Worm (Caenorhabditis elegans) whole organism, L4/young adult: Measurements from ENCODE around the gene ddb-1.

Source experiments
- W03F9.2 ChIP-seq: fragments of 150-350 bp; optimal IDR thresholded peaks from 2 replicates; lab custom pipeline; 2014; ENCODE audit warnings: missing biosample characterization, missing genetic modification characterization
- dao-5 ChIP-seq: sonication (generic microtip); optimal IDR thresholded peaks from 2 replicates; lab custom pipeline; 2016; ENCODE audit warnings: missing genotype, missing genetic modification characterization, moderate library complexity, missing compliant biosample characterization
- him-1 ChIP-seq: sonication (generic microtip); optimal IDR thresholded peaks from 2 replicates; lab custom pipeline; 2016; ENCODE audit warnings: missing genotype, missing genetic modification reagents, missing genetic modification characterization, missing compliant biosample characterization

ddb-1 gene

DNA sequence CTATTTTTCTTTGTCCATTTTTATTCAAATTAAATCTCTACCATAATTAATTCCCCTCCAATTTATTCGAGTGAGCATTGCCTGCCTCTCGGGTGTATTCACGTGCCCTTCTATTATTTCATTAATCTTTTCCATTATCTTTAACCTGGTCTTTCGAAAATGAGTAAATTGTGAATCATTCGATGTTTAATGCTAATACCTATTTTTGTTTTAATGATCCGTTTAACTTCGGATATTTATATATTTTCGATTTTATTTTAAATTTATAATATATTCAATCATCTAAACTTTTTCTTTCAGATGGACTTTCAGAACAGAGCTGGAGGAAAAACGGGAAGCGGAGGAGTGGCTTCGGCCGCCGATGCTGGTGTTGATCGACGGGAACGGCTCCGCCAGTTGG lies 36.8 kb downstream of the ddb-1 start, which contains the start of gene repo-1:
Gene repo-1 (plus strand): TSS at position 301 of the 400 bp plus-strand sequence.
- TF ChIP-seq him-1 (tag; lab: Kevin White, UChicago) (no peak), W03F9.2 (tag; lab: Kevin White, UChicago) (no peak), dao-5 (no peak)

DNA sequence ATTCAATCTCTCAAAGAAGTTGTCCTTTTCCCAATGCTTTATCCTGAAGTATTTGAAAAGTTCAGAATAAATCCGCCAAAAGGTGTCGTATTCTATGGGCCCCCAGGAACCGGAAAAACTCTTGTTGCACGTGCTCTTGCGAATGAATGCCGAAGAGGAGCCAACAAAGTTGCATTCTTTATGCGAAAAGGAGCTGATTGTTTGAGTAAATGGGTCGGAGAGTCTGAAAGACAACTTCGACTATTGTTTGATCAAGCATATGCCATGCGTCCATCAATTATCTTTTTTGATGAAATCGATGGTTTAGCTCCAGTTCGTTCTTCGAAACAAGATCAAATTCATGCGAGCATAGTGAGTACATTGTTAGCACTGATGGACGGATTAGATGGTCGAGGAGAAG lies 40.2 kb downstream of the ddb-1 start:
- TF ChIP-seq dao-5 (no peak), W03F9.2 (tag; lab: Kevin White, UChicago) (no peak), him-1 (tag; lab: Kevin White, UChicago) (no peak)

DNA sequence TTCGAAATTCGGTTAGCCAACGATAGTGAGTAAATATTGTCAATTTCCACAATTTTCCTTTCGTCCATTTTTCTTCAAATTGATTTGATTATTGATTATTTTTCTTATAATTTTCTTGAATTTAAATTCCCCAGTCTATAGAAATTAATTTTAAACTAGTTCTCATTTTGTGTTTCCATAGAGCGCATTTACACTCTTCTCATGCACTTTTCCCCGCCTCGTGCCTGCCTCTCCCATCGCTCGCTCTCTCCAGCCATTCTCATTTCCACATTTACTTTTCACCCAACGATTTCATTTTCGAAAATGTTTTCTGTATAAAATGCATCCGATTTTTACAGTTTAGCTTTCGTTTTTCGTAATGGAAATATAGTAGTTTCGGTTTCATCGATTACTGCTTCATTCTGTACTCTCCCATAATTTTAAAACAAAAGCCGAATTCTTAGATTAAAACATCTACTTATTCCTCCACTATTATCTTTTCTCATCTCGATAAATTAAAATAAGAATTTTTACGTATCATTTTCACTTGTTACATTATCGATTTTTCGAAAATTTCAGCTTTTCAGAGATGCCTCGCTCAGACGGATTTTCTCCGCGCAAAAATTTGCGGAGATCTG lies 42.0 kb downstream of the ddb-1 start, which contains the start of gene lex-1:
Gene lex-1 (plus strand): TSS at position 567 of the 617 bp plus-strand sequence.
- TF ChIP-seq dao-5 = no peak
- no peak for TF ChIP-seq him-1 (tag; lab: Kevin White, UChicago)
- peak; percentile 8 for TF ChIP-seq W03F9.2 (tag; lab: Kevin White, UChicago)

DNA sequence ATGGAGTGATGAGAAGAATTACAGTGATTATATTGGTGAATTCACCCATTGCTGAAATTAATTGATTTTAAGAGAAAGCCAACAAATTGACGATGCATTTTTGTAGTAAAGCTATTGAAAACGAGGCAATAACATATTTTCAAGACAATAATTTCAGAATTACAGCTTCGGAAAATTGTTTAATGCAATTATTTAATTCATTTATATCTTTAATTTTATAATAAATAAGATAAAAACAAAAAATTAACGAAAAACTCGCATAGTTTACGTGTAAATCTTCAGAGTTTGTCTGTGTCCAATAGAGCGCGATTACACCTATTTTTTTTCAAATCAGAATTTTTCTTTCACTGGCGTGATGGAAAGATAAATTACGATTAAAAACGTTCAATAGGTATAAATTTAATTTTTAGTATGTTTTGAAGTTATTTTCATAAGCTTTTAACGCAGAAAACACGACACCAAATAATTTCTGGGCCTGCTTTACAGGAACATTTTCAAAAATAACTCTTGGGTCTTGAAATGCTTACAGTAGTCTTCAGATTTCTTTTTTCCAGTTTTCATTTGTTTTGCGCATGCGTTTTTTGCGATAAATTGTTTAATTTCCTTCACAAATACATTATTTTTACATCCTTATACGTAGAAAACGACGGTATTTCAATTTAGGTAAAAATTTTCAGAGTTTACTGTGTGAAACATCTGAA lies 42.7 kb downstream of the ddb-1 start, which contains the start of gene tmed-1:
Gene tmed-1 (minus strand): TSS at position 51 of the 701 bp plus-strand sequence.
- peak; percentile 49 for TF ChIP-seq W03F9.2 (tag; lab: Kevin White, UChicago)
- TF ChIP-seq him-1 (tag; lab: Kevin White, UChicago) = no peak

DNA sequence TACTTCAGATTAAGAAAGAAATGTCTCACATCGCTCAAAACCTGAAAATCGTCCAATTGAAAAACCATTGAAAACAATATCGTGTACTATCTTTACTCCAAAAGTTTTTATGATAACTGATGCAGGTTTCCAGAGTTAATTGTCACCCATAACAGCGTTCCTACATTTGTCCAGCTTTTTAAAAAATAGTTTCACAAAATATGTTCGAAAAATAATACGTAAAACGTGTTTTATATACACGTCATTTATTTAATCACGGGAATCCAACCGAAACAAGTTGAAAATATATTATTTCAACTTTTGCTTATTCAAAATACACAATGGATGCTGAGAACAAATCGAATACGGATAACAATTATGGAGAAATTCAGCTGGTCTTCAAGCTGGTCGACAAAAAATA lies 45.5 kb downstream of the ddb-1 start, which contains the start of gene K08E4.7:
Gene K08E4.7 (plus strand): TSS at position 301 of the 400 bp plus-strand sequence.
- TF ChIP-seq dao-5 (no peak), him-1 (tag; lab: Kevin White, UChicago) (no peak), W03F9.2 (tag; lab: Kevin White, UChicago) (no peak)

DNA sequence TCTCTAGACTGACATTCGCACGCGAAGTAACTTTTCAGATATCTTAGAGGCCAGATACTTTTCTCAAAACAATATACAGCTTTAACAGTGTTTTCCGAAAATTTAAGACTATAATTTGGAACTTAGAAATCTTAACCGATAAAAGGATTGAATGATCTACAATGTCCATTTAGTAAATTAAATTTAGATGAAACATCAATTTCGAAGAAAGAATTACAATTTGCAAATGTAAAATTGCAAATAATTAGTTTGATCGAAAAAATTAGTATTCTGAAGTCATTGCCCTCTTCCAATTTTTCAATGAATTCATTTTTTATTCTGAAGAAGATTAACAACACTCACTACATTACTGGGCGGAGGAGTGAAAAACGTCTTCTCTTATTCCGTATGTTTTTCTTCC lies 52.4 kb downstream of the ddb-1 start, which contains the start of gene bath-37:
Gene bath-37 (plus strand): TSS at position 301 of the 400 bp plus-strand sequence.
- no peak for TF ChIP-seq him-1 (tag; lab: Kevin White, UChicago)
- no peak for TF ChIP-seq W03F9.2 (tag; lab: Kevin White, UChicago)
- TF ChIP-seq dao-5 = no peak
